Worm (Caenorhabditis elegans) whole organism, L4 larva: ENCODE measurements around the gene odd-1.
A peak's percentile ranks its signal among the peaks of the same experiment; 100 is the strongest.

Experiments used
- D1046.2 ChIP-seq: fragments of 200-800 bp; sonication (Bioruptor generic); IDR thresholded peaks from 2 replicates; pipeline ENCODE4 v1.3.6; 2022; ENCODE audit warnings: missing genetic modification characterization, missing compliant biosample characterization
- F26F4.8 ChIP-seq: fragments of 200-800 bp; sonication (Bioruptor generic); conservative IDR thresholded peaks from 2 replicates; pipeline ENCODE4 v1.3.6; 2022; ENCODE audit warnings: missing genetic modification characterization, missing compliant biosample characterization
- F37D6.2 ChIP-seq: sonication (generic microtip); optimal IDR thresholded peaks from 2 replicates; lab custom pipeline; 2016; ENCODE audit warnings: mild to moderate bottlenecking, missing genetic modification characterization, missing compliant biosample characterization
- F44E2.7 ChIP-seq: fragments of 200-800 bp; sonication (Bioruptor generic); IDR thresholded peaks from 2 replicates; pipeline ENCODE4 v2.1.2; 2022; ENCODE audit warnings: missing genetic modification characterization, missing compliant biosample characterization
- Y5F2A.4 ChIP-seq: fragments of 200-800 bp; sonication (Bioruptor generic); optimal IDR thresholded peaks from 2 replicates; lab custom pipeline; 2018; ENCODE audit warnings: mild to moderate bottlenecking, missing genetic modification characterization, missing compliant biosample characterization
- Y75B8A.6 ChIP-seq: fragments of 200-800 bp; sonication (Bioruptor generic); IDR thresholded peaks from 2 replicates; pipeline ENCODE4 v1.3.6; 2022; ENCODE audit warnings: missing genetic modification reagents, missing genetic modification characterization, missing compliant biosample characterization
- ZK546.5 ChIP-seq, 2 experiments: sonication (generic microtip); optimal IDR thresholded peaks; 2 replicates each; lab custom pipeline; 2017; ENCODE audit warnings: missing biosample characterization in 2 of 2, missing genetic modification characterization in 2 of 2
- aly-2 ChIP-seq: sonication (generic microtip); optimal IDR thresholded peaks from 2 replicates; lab custom pipeline; 2018; ENCODE audit warnings: missing biosample characterization, missing genetic modification characterization
- ama-1 ChIP-seq: fragments of 150-350 bp; optimal IDR thresholded peaks from 2 replicates; lab custom pipeline; 2014; ENCODE audit warnings: inconsistent platforms, mixed read lengths
- ceh-28 ChIP-seq: fragments of 150-350 bp; optimal IDR thresholded peaks from 2 replicates; lab custom pipeline; 2014; ENCODE audit warnings: missing biosample characterization, missing genetic modification reagents, missing genetic modification characterization
- ceh-32 ChIP-seq: sonication (generic microtip); optimal IDR thresholded peaks from 2 replicates; lab custom pipeline; 2016; ENCODE audit warnings: mild to moderate bottlenecking, missing genetic modification characterization, missing compliant biosample characterization; ENCODE audit not compliant: poor library complexity
- ceh-82 ChIP-seq: sonication (generic microtip); optimal IDR thresholded peaks from 2 replicates; lab custom pipeline; 2017; ENCODE audit warnings: missing biosample characterization, missing genetic modification characterization
- ces-1 ChIP-seq: fragments of 150-350 bp; sonication (generic microtip); optimal IDR thresholded peaks from 4 replicates; lab custom pipeline; 2014; ENCODE audit warnings: missing biosample characterization, missing genetic modification reagents, missing genetic modification characterization
- ctbp-1 ChIP-seq: fragments of 200-800 bp; sonication (Bioruptor generic); IDR thresholded peaks from 2 replicates; pipeline ENCODE4 v1.3.6; 2022; ENCODE audit warnings: missing genetic modification reagents, missing genetic modification characterization, missing compliant biosample characterization
- dmd-9 ChIP-seq: fragments of 200-800 bp; sonication (Bioruptor generic); IDR thresholded peaks from 2 replicates; pipeline ENCODE4 v1.3.6; 2022; ENCODE audit warnings: missing genetic modification reagents, missing genetic modification characterization, missing compliant biosample characterization
- dpl-1 ChIP-seq: fragments of 150-350 bp; optimal IDR thresholded peaks from 2 replicates; lab custom pipeline; 2014; ENCODE audit warnings: missing biosample characterization, missing genetic modification reagents, missing genetic modification characterization
- duxl-1 ChIP-seq: sonication (generic microtip); optimal IDR thresholded peaks from 2 replicates; lab custom pipeline; 2016; ENCODE audit warnings: mild to moderate bottlenecking, missing genetic modification characterization, moderate library complexity, missing compliant biosample characterization; ENCODE audit not compliant: poor library complexity
- dve-1 ChIP-seq: sonication (generic microtip); optimal IDR thresholded peaks from 2 replicates; lab custom pipeline; 2017; ENCODE audit warnings: antibody characterized with exemption, mild to moderate bottlenecking, missing genetic modification characterization, missing compliant biosample characterization; ENCODE audit not compliant: insufficient read depth
- fos-1 ChIP-seq: fragments of 150-350 bp; optimal IDR thresholded peaks from 2 replicates; lab custom pipeline; 2014; ENCODE audit warnings: missing biosample characterization, missing genetic modification characterization
- hif-1 ChIP-seq, 2 experiments: sonication (generic microtip); optimal IDR thresholded peaks; 2 replicates each; lab custom pipeline; 2016 to 2017; ENCODE audit warnings: missing compliant biosample characterization in 2 of 2, missing genetic modification characterization in 2 of 2, missing genetic modification reagents in 2 of 2, missing genotype in 2 of 2, mild to moderate bottlenecking in 1 of 2
- hmg-1.1 ChIP-seq: fragments of 200-800 bp; sonication (Bioruptor generic); IDR thresholded peaks from 2 replicates; pipeline ENCODE4 v1.3.6; 2022; ENCODE audit warnings: missing genetic modification reagents, missing genetic modification characterization, missing compliant biosample characterization
- jun-1 ChIP-seq: fragments of 150-350 bp; optimal IDR thresholded peaks from 2 replicates; lab custom pipeline; 2014; ENCODE audit warnings: missing biosample characterization, missing genetic modification reagents, missing genetic modification characterization
- lim-7 ChIP-seq: fragments of 200-800 bp; sonication (Bioruptor generic); IDR thresholded peaks from 2 replicates; pipeline ENCODE4 v1.3.6; 2022; ENCODE audit warnings: missing genetic modification characterization, missing compliant biosample characterization
- lin-1 ChIP-seq: fragments of 200-800 bp; sonication (Bioruptor generic); IDR thresholded peaks from 2 replicates; pipeline ENCODE4 v1.3.6; 2022; ENCODE audit warnings: missing genetic modification reagents, missing genetic modification characterization, missing compliant biosample characterization
- lin-13 ChIP-seq: fragments of 150-350 bp; optimal IDR thresholded peaks from 2 replicates; lab custom pipeline; 2014; ENCODE audit warnings: missing biosample characterization, missing genetic modification reagents, missing genetic modification characterization
- lin-29 ChIP-seq: fragments of 200-800 bp; sonication (Bioruptor generic); IDR thresholded peaks from 2 replicates; pipeline ENCODE4 v1.3.6; 2022; ENCODE audit warnings: missing genetic modification reagents, missing genetic modification characterization, missing compliant biosample characterization
- lin-38 ChIP-seq: fragments of 200-800 bp; sonication (Bioruptor generic); IDR thresholded peaks from 2 replicates; pipeline ENCODE4 v1.3.6; 2022; ENCODE audit warnings: missing genetic modification reagents, missing genetic modification characterization, missing compliant biosample characterization
- lir-3 ChIP-seq: sonication (generic microtip); optimal IDR thresholded peaks from 2 replicates; lab custom pipeline; 2016; ENCODE audit warnings: mild to moderate bottlenecking, missing genetic modification characterization, missing compliant biosample characterization
- lsy-2 ChIP-seq, 2 experiments: fragments of 150-350 bp in 1 of 2; sonication (generic microtip) in 1 of 2; optimal IDR thresholded peaks; 2 replicates each; lab custom pipeline; 2014 to 2017; ENCODE audit warnings: missing biosample characterization in 2 of 2, missing genetic modification characterization in 2 of 2
- madf-5 ChIP-seq, 2 experiments: fragments of 200-800 bp; sonication (Bioruptor generic); IDR thresholded peaks; 2 replicates each; pipeline ENCODE4 v1.3.6; 2022; ENCODE audit warnings: missing compliant biosample characterization in 2 of 2, missing genetic modification characterization in 2 of 2
- madf-9 ChIP-seq: fragments of 200-800 bp; sonication (Bioruptor generic); conservative IDR thresholded peaks from 2 replicates; pipeline ENCODE4 v1.3.6; 2022; ENCODE audit warnings: missing genetic modification reagents, missing genetic modification characterization, missing compliant biosample characterization
- mdl-1 ChIP-seq, 2 experiments: fragments of 150-350 bp in 1 of 2; sonication (generic microtip) in 1 of 2; optimal IDR thresholded peaks; 2 replicates each; lab custom pipeline; 2014 to 2017; ENCODE audit warnings: missing biosample characterization in 2 of 2, missing genetic modification characterization in 2 of 2
- mxl-2 ChIP-seq: fragments of 200-800 bp; sonication (Bioruptor generic); conservative IDR thresholded peaks from 2 replicates; pipeline ENCODE4 v1.3.6; 2022; ENCODE audit warnings: missing genetic modification reagents, missing genetic modification characterization, missing compliant biosample characterization
- mxl-3 ChIP-seq: fragments of 200-800 bp; sonication (Bioruptor generic); optimal IDR thresholded peaks from 2 replicates; lab custom pipeline; 2018; ENCODE audit warnings: mild to moderate bottlenecking, missing genetic modification characterization, missing compliant biosample characterization
- nhr-10 ChIP-seq: fragments of 150-350 bp; optimal IDR thresholded peaks from 2 replicates; lab custom pipeline; 2014; ENCODE audit warnings: missing biosample characterization, missing genetic modification characterization
- nhr-102 ChIP-seq: sonication (generic microtip); optimal IDR thresholded peaks from 2 replicates; lab custom pipeline; 2016; ENCODE audit warnings: mild to moderate bottlenecking, missing genetic modification characterization, moderate library complexity, missing compliant biosample characterization
- nhr-11 ChIP-seq: fragments of 150-350 bp; optimal IDR thresholded peaks from 2 replicates; lab custom pipeline; 2014; ENCODE audit warnings: missing biosample characterization, missing genetic modification characterization
- nhr-237 ChIP-seq: sonication (generic microtip); optimal IDR thresholded peaks from 2 replicates; lab custom pipeline; 2017; ENCODE audit warnings: missing biosample characterization, missing genetic modification characterization
- nhr-25 ChIP-seq: sonication (generic microtip); optimal IDR thresholded peaks from 2 replicates; lab custom pipeline; 2017; ENCODE audit warnings: missing genetic modification characterization, mild to moderate bottlenecking, missing compliant biosample characterization, antibody characterized with exemption, moderate library complexity, borderline replicate concordance; ENCODE audit not compliant: insufficient read depth
- nhr-42 ChIP-seq: fragments of 200-800 bp; sonication (Bioruptor generic); IDR thresholded peaks from 2 replicates; pipeline ENCODE4 v1.3.6; 2022; ENCODE audit warnings: missing genetic modification characterization, missing compliant biosample characterization
- nhr-76 ChIP-seq: fragments of 150-350 bp; optimal IDR thresholded peaks from 2 replicates; lab custom pipeline; 2014; ENCODE audit warnings: missing biosample characterization, missing genetic modification characterization
- nhr-77 ChIP-seq: fragments of 150-350 bp; optimal IDR thresholded peaks from 2 replicates; lab custom pipeline; 2014; ENCODE audit warnings: missing biosample characterization, missing genetic modification characterization
- saeg-2 ChIP-seq: fragments of 200-800 bp; sonication (Bioruptor generic); IDR thresholded peaks from 2 replicates; pipeline ENCODE4 v1.3.6; 2022; ENCODE audit warnings: missing genetic modification reagents, missing genetic modification characterization, missing compliant biosample characterization
- sdz-12 ChIP-seq: fragments of 200-800 bp; sonication (Bioruptor generic); optimal IDR thresholded peaks from 2 replicates; lab custom pipeline; 2018; ENCODE audit warnings: mild to moderate bottlenecking, missing genetic modification characterization, missing compliant biosample characterization
- set-16 ChIP-seq: fragments of 200-800 bp; sonication (Bioruptor generic); IDR thresholded peaks from 2 replicates; pipeline ENCODE4 v1.3.6; 2022; ENCODE audit warnings: missing genetic modification reagents, missing genetic modification characterization, missing compliant biosample characterization
- spr-3 ChIP-seq: fragments of 200-800 bp; sonication (Bioruptor generic); optimal IDR thresholded peaks from 2 replicates; lab custom pipeline; 2018; ENCODE audit warnings: mild to moderate bottlenecking, missing genetic modification characterization, missing compliant biosample characterization
- unc-39 ChIP-seq: sonication (generic microtip); optimal IDR thresholded peaks from 2 replicates; lab custom pipeline; 2017; ENCODE audit warnings: missing biosample characterization, missing genetic modification characterization
- vab-7 ChIP-seq: fragments of 200-800 bp; sonication (Bioruptor generic); IDR thresholded peaks from 2 replicates; pipeline ENCODE4 v1.3.6; 2022; ENCODE audit warnings: missing genetic modification reagents, missing genetic modification characterization, missing compliant biosample characterization
- zfp-2 ChIP-seq: sonication (generic microtip); optimal IDR thresholded peaks from 2 replicates; lab custom pipeline; 2016; ENCODE audit warnings: mild to moderate bottlenecking, missing genetic modification characterization, missing compliant biosample characterization
- zfp-3 ChIP-seq: fragments of 200-800 bp; sonication (Bioruptor generic); conservative IDR thresholded peaks from 2 replicates; pipeline ENCODE4 v1.3.6; 2022; ENCODE audit warnings: missing genetic modification reagents, missing genetic modification characterization, missing compliant biosample characterization
- zip-2 ChIP-seq: fragments of 150-350 bp; optimal IDR thresholded peaks from 2 replicates; lab custom pipeline; 2014; ENCODE audit warnings: missing biosample characterization, missing genetic modification characterization

odd-1 gene

DNA sequence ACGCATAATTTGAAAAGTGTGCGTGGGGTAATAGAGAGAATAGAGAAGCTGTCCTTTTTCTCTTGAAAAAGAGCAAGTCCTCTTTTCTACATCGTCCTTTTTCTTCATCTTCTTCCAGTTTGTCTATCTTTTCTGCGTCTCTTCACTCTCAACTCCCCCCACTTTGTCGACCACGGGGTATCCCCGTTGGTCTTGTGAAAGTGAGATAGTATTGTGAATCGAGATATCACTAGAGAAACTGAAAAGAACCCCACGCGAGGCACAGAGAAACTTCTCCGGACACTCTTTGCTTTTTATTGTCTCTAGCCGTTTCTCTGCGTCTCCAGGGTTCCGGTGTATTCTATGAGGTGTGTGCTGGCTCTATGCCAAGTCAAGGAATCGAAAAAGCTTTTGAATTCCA is 47.5 kb downstream of the odd-1 start:
- TF ChIP-seq lir-3 (tag; lab: Kevin White, UChicago), result peak; percentile 40
- TF ChIP-seq nhr-76 (tag; lab: Kevin White, UChicago), result peak; percentile 54
- peak; percentile 23 to 82 for TF ChIP-seq hif-1 (tag; optimal IDR thresholded peaks at IDR 0.05; lab: Kevin White, UChicago)
- peak; percentile 88 to 90 for TF ChIP-seq lsy-2 (tag; optimal IDR thresholded peaks at IDR 0.05; lab: Kevin White, UChicago)
- peak; percentile 90 for TF ChIP-seq ama-1 (lab: Kevin White, UChicago)
- TF ChIP-seq dve-1 (tag; lab: Kevin White, UChicago), result peak; percentile 92
- no peak for TF ChIP-seq F26F4.8
- peak; percentile 50; the same call in 1 of the 2 replicates for TF ChIP-seq madf-9
- TF ChIP-seq mxl-2, result no peak
- TF ChIP-seq fos-1 (tag; lab: Kevin White, UChicago), result peak; percentile 57
- TF ChIP-seq zfp-2 (tag; lab: Kevin White, UChicago), result peak; percentile 54
- peak; percentile 81 for TF ChIP-seq nhr-11 (tag; lab: Kevin White, UChicago)
- peak; percentile 67 for TF ChIP-seq set-16 (GFP tag; lab: Robert Waterston, UW)
- peak; percentile 66 for TF ChIP-seq mxl-3 (GFP tag; lab: Kevin White, UChicago)
- TF ChIP-seq nhr-25, result peak; percentile 83
- peak; percentile 69 for TF ChIP-seq lin-38 (GFP tag; lab: Robert Waterston, UW)
- no peak for TF ChIP-seq D1046.2
- peak; percentile 27 for TF ChIP-seq ceh-28 (tag; lab: Kevin White, UChicago)
- peak; percentile 99 for TF ChIP-seq mdl-1 (tag; optimal IDR thresholded peaks at IDR 0.05; lab: Kevin White, UChicago)
- peak; percentile 64; the same call in 1 of the 2 replicates for TF ChIP-seq dmd-9 (GFP tag; lab: Robert Waterston, UW)
- no peak for TF ChIP-seq vab-7 (GFP tag; lab: Robert Waterston, UW)
- TF ChIP-seq unc-39 (tag; lab: Kevin White, UChicago), result no peak
- TF ChIP-seq Y75B8A.6, result no peak
- TF ChIP-seq nhr-102 (tag; lab: Kevin White, UChicago), result peak; percentile 82
- 0 out of 2 replicates have a peak, but pooled peaks have one; percentile 18 for TF ChIP-seq lin-29 (GFP tag; lab: Robert Waterston, UW)
- peak; percentile 82 for TF ChIP-seq jun-1
- TF ChIP-seq madf-5 (GFP tag; IDR thresholded peaks at IDR 0.05; lab: Robert Waterston, UW), result no peak
- TF ChIP-seq lim-7 (GFP tag; lab: Robert Waterston, UW), result no peak
- peak; percentile 74 for TF ChIP-seq dpl-1 (GFP tag; lab: Kevin White, UChicago)
- peak; percentile 2 for TF ChIP-seq nhr-237 (tag; lab: Kevin White, UChicago)
- peak; percentile 83 for TF ChIP-seq saeg-2 (GFP tag; lab: Robert Waterston, UW)
- TF ChIP-seq ces-1 (GFP tag; lab: Kevin White, UChicago), result peak; percentile 13
- TF ChIP-seq hmg-1.1 (GFP tag; lab: Robert Waterston, UW), result peak; percentile 95
- TF ChIP-seq sdz-12 (GFP tag; lab: Kevin White, UChicago), result no peak
- TF ChIP-seq ceh-82 (tag; lab: Kevin White, UChicago), result no peak
- peak; percentile 34 for TF ChIP-seq nhr-77
- TF ChIP-seq F44E2.7 (GFP tag; lab: Robert Waterston, UW), result no peak
- peak; percentile 59 for TF ChIP-seq zip-2 (tag; lab: Kevin White, UChicago)
- peak; percentile 97 for TF ChIP-seq ctbp-1 (GFP tag; lab: Robert Waterston, UW)
- peak; percentile 43 for TF ChIP-seq ceh-32 (tag; lab: Kevin White, UChicago)
- TF ChIP-seq F37D6.2 (tag; lab: Kevin White, UChicago), result peak; percentile 80
- peak; percentile 20 for TF ChIP-seq spr-3 (GFP tag; lab: Kevin White, UChicago)
- TF ChIP-seq duxl-1 (tag; lab: Kevin White, UChicago), result peak; percentile 63
- no peak for TF ChIP-seq lin-13 (GFP tag; lab: Kevin White, UChicago)
- TF ChIP-seq lin-1 (GFP tag; lab: Robert Waterston, UW), result peak; percentile 95
- TF ChIP-seq ZK546.5 (tag; optimal IDR thresholded peaks at IDR 0.05; lab: Kevin White, UChicago), result no peak
- peak; percentile 75 for TF ChIP-seq nhr-10 (tag; lab: Kevin White, UChicago)
- TF ChIP-seq Y5F2A.4, result peak; percentile 26
- TF ChIP-seq aly-2, result no peak
- 0 out of 2 replicates have a peak, but pooled peaks have one; percentile 46 for TF ChIP-seq zfp-3 (GFP tag; lab: Robert Waterston, UW)
- TF ChIP-seq nhr-42 (GFP tag; lab: Robert Waterston, UW), result peak; percentile 70; the same call in 1 of the 2 replicates
